Fruit fly (Drosophila melanogaster) whole organism, wandering third instar larva: Measurements from ENCODE around the gene Cdep.
A peak's percentile ranks its signal among the peaks of the same experiment; 100 is the strongest.

Experiments used
- CG32264 ChIP-seq: fragments of 200-800 bp; sonication (Bioruptor generic); optimal IDR thresholded peaks from 2 replicates; lab custom pipeline; 2016; ENCODE audit warnings: missing biosample characterization, missing genetic modification characterization
- CG9705 ChIP-seq: fragments of 200-800 bp; sonication (Bioruptor generic); optimal IDR thresholded peaks from 2 replicates; lab custom pipeline; 2018; ENCODE audit warnings: missing biosample characterization, mild to moderate bottlenecking, missing genetic modification characterization
- CrebA ChIP-seq: fragments of 200-800 bp; sonication (Bioruptor generic); optimal IDR thresholded peaks from 2 replicates; lab custom pipeline; 2016; ENCODE audit warnings: missing biosample characterization, mild to moderate bottlenecking, missing genetic modification characterization, borderline replicate concordance
- Dfd ChIP-seq: fragments of >200 bp; optimal IDR thresholded peaks from 2 replicates; lab custom pipeline; 2017; ENCODE audit warnings: missing biosample characterization, missing genetic modification characterization
- Dif ChIP-seq: fragments of 200-275, 200-300 bp; sonication (Bioruptor generic); optimal IDR thresholded peaks from 2 replicates; lab custom pipeline; 2018; ENCODE audit warnings: missing biosample characterization, missing genetic modification characterization; ENCODE audit not compliant: partially characterized antibody
- HLH106 ChIP-seq: fragments of 200-800 bp; optimal IDR thresholded peaks from 3 replicates; lab custom pipeline; 2019; ENCODE audit warnings: missing biosample characterization, mild to moderate bottlenecking, missing genetic modification characterization, moderate library complexity
- Hnf4 ChIP-seq: fragments of 200-800 bp; sonication (Bioruptor generic); optimal IDR thresholded peaks from 2 replicates; lab custom pipeline; 2016; ENCODE audit warnings: missing biosample characterization, mild to moderate bottlenecking, missing genetic modification characterization
- Hr78 ChIP-seq: fragments of >200 bp; optimal IDR thresholded peaks from 2 replicates; lab custom pipeline; 2017; ENCODE audit warnings: missing biosample characterization, missing genetic modification characterization
- Jra ChIP-seq: sonication (Bioruptor generic); optimal IDR thresholded peaks from 2 replicates; lab custom pipeline; 2016; ENCODE audit warnings: missing biosample characterization, missing genetic modification characterization
- Mio ChIP-seq: sonication (Bioruptor generic); optimal IDR thresholded peaks from 2 replicates; lab custom pipeline; 2016; ENCODE audit warnings: missing biosample characterization, missing genetic modification characterization
- Myc ChIP-seq: fragments of >200 bp; optimal IDR thresholded peaks from 2 replicates; lab custom pipeline; 2017
- OdsH ChIP-seq: fragments of 200-800 bp; sonication (Bioruptor generic); optimal IDR thresholded peaks from 2 replicates; lab custom pipeline; 2016; ENCODE audit warnings: missing biosample characterization, mild to moderate bottlenecking, missing genetic modification characterization
- Rel ChIP-seq, 2 experiments: fragments of 200-800 bp; sonication (Bioruptor generic) in 1 of 2; optimal IDR thresholded peaks; 2 replicates in 1 of 2; 3 replicates in 1 of 2; lab custom pipeline; 2016 to 2019; ENCODE audit warnings: mild to moderate bottlenecking in 2 of 2, missing biosample characterization in 2 of 2, missing genetic modification characterization in 2 of 2, moderate library complexity in 1 of 2
- Sp1 ChIP-seq: fragments of 200-800 bp; sonication (Bioruptor generic); optimal IDR thresholded peaks from 3 replicates; lab custom pipeline; 2019; ENCODE audit warnings: missing biosample characterization, mild to moderate bottlenecking, missing genetic modification characterization, moderate library complexity
- br ChIP-seq: fragments of 200-800 bp; sonication (Bioruptor generic); optimal IDR thresholded peaks from 2 replicates; lab custom pipeline; 2016; ENCODE audit warnings: missing biosample characterization, missing genetic modification characterization
- brk ChIP-seq: fragments of 200-800 bp; sonication (Bioruptor generic); optimal IDR thresholded peaks from 2 replicates; lab custom pipeline; 2016; ENCODE audit warnings: missing biosample characterization, mild to moderate bottlenecking, missing genetic modification characterization
- dl ChIP-seq, 2 experiments: fragments of 175-275, 200-275 bp in 1 of 2; fragments of 200-275 bp in 1 of 2; sonication (Bioruptor generic); optimal IDR thresholded peaks; lab custom pipeline; 2018; ENCODE audit warnings: mild to moderate bottlenecking in 2 of 2, missing biosample characterization in 2 of 2, missing genetic modification characterization in 2 of 2, moderate library complexity in 2 of 2; ENCODE audit not compliant: partially characterized antibody in 2 of 2, insufficient read depth in 1 of 2
- dmrt93B ChIP-seq: fragments of 200-800 bp; sonication (Bioruptor generic); optimal IDR thresholded peaks from 2 replicates; lab custom pipeline; 2018; ENCODE audit warnings: missing biosample characterization, mild to moderate bottlenecking, missing genetic modification characterization
- foxo ChIP-seq, 2 experiments: fragments of 200-800 bp; sonication (Bioruptor generic); optimal IDR thresholded peaks; 2 replicates in 1 of 2; 3 replicates in 1 of 2; lab custom pipeline; 2016 to 2017; ENCODE audit warnings: missing biosample characterization in 2 of 2, missing genetic modification characterization in 2 of 2
- fru ChIP-seq: fragments of 200-800 bp; sonication (Bioruptor generic); optimal IDR thresholded peaks from 3 replicates; lab custom pipeline; 2016; ENCODE audit warnings: missing biosample characterization, mild to moderate bottlenecking, missing genetic modification characterization
- h ChIP-seq: fragments of 200-800 bp; sonication (Bioruptor generic); optimal IDR thresholded peaks from 3 replicates; lab custom pipeline; 2016; ENCODE audit warnings: missing biosample characterization, mild to moderate bottlenecking, missing genetic modification characterization
- jim ChIP-seq: fragments of 175-275, 200-325 bp; sonication (Bioruptor generic); optimal IDR thresholded peaks from 2 replicates; lab custom pipeline; 2016; ENCODE audit warnings: missing biosample characterization, mild to moderate bottlenecking, missing genetic modification characterization
- pan ChIP-seq: fragments of >200 bp; optimal IDR thresholded peaks from 2 replicates; lab custom pipeline; 2017
- psq ChIP-seq: fragments of 200-800 bp; sonication (Bioruptor generic); optimal IDR thresholded peaks from 3 replicates; lab custom pipeline; 2017; ENCODE audit warnings: missing biosample characterization, mild to moderate bottlenecking, missing genetic modification characterization, moderate library complexity
- rgr ChIP-seq: fragments of 200-800 bp; sonication (Bioruptor generic); optimal IDR thresholded peaks from 3 replicates; lab custom pipeline; 2016; ENCODE audit warnings: missing biosample characterization, mild to moderate bottlenecking, missing genetic modification characterization
- sage ChIP-seq: fragments of 200-800 bp; sonication (Bioruptor generic); optimal IDR thresholded peaks from 2 replicates; lab custom pipeline; 2016; ENCODE audit warnings: missing biosample characterization, mild to moderate bottlenecking, missing genetic modification characterization
- sv ChIP-seq: fragments of 200-800 bp; sonication (Bioruptor generic); optimal IDR thresholded peaks from 3 replicates; lab custom pipeline; 2016; ENCODE audit warnings: missing biosample characterization, missing genetic modification characterization
- tai ChIP-seq: sonication (Bioruptor generic); optimal IDR thresholded peaks from 2 replicates; lab custom pipeline; 2016; ENCODE audit warnings: missing biosample characterization, missing genetic modification characterization
- woc ChIP-seq: sonication (Bioruptor generic); optimal IDR thresholded peaks from 2 replicates; lab custom pipeline; 2016; ENCODE audit warnings: missing biosample characterization, mild to moderate bottlenecking, missing genetic modification characterization

Cdep gene

DNA sequence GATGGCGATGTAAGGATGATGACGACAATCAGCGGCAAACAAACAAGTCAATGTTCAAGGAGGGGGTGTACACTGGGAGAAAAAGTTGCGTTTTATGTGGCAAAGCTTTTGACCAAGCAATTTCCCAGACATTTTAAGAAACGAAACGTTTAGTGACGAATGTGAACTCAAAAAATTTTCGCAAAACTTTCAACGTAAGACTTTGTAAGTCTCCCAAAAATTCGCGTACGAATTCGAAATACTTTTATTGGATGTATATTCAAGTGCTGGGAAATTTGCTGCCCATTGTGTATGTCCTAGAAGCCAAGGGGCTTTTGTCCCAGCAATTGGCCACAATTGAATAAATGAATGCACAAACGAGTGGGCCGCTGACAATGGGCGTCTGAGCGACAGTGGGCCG, 13.4 kb upstream of the Cdep start:
- TF ChIP-seq br (no peak), dl (GFP tag; optimal IDR thresholded peaks at IDR 0.05; lab: Kevin White, UChicago; ENCODE audit: insufficient read depth in 1 of 2, partially characterized antibody in 2 of 2) (no peak), HLH106 (tag; lab: Kevin White, UChicago) (no peak), CrebA (GFP tag; lab: Kevin White, UChicago) (no peak), fru (GFP tag; lab: Kevin White, UChicago) (no peak)

DNA sequence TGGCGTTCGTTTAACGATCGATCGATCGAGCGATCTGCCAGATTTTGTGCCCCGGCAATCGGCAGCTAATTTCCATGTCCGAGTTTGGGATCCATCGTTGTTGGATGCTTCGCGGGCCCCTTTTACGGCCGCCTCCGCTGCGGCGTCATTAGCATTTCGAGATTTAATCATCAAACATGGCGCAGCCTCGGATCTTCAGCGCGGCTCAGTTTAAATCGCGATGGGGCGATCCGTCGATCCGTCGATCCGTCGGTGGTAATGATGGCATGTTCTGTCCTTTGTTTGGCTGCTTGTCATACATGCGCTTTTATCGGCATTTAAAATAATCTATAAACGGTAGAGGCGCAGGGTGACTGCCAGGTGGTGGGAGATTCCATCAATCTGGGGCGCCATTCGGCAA, 9.9 kb upstream of the Cdep start:
- TF ChIP-seq dl (GFP tag; optimal IDR thresholded peaks at IDR 0.05; lab: Kevin White, UChicago; ENCODE audit: insufficient read depth in 1 of 2, partially characterized antibody in 2 of 2) (no peak), Hr78 (GFP tag; lab: Kevin White, UChicago) (no peak), Mio (no peak), Hnf4 (no peak), jim (GFP tag; lab: Kevin White, UChicago) (no peak), rgr (GFP tag; lab: Kevin White, UChicago) (no peak), sage (GFP tag; lab: Kevin White, UChicago) (no peak), CrebA (GFP tag; lab: Kevin White, UChicago) (no peak), foxo (GFP tag; optimal IDR thresholded peaks at IDR 0.05; lab: Kevin White, UChicago) (no peak), fru (GFP tag; lab: Kevin White, UChicago) (no peak), pan (lab: Kevin White, UChicago) (no peak)

DNA sequence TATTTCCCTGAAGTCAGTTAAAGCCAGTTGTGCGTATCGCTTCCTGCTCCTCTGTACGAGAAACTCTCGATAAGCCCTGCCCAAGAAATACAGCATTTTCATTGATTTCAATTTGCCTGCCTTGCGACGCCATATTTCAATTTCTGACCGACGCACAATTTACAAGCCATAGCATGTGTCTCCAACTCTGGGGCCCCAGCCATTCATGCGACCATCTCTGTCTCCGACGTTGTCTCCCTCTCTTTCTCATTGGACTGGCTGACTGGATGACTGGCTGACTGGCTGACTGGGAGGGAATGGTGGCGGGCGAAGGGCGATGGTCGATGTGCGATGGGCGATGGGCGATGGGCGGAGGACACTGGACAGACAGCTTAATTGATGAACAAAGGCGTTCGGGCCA, 9.2 kb upstream of the Cdep start:
- TF ChIP-seq foxo (GFP tag; optimal IDR thresholded peaks at IDR 0.05; lab: Kevin White, UChicago) (no peak), h (GFP tag; lab: Kevin White, UChicago) (no peak), CG32264 (no peak), Myc (lab: Kevin White, UChicago) (no peak), tai (GFP tag; lab: Kevin White, UChicago) (no peak), CG9705 (GFP tag; lab: Kevin White, UChicago) (no peak), br (no peak), dmrt93B (GFP tag; lab: Kevin White, UChicago) (no peak), Jra (no peak), psq (GFP tag; lab: Kevin White, UChicago) (no peak), Dfd (no peak), dl (GFP tag; optimal IDR thresholded peaks at IDR 0.05; lab: Kevin White, UChicago; ENCODE audit: insufficient read depth in 1 of 2, partially characterized antibody in 2 of 2) (no peak), Mio (no peak), fru (GFP tag; lab: Kevin White, UChicago) (no peak), Hr78 (GFP tag; lab: Kevin White, UChicago) (no peak), Hnf4 (no peak)

DNA sequence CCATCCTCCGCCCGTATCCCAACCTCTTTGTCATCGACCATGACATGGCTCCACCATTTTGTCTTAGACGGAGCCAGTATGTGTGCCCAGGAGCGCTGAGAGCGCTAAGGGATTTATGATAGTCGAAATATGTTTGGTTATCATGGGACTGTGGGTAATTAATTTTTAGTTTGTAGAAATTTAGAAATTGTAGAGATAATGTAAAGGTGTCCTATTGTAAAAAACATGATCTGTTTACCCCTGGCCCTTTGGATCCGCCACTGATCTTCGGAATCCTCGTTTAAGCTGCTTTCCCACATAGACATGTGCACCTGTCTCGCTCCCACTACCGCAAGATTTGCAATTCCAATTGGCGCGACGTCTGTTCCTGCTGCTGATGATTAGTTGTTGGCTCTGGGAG, 8.6 kb upstream of the Cdep start:
- TF ChIP-seq rgr (GFP tag; lab: Kevin White, UChicago) (no peak), HLH106 (tag; lab: Kevin White, UChicago) (peak; percentile 0), Dif (GFP tag; lab: Kevin White, UChicago) (no peak), fru (GFP tag; lab: Kevin White, UChicago) (peak; percentile 6), dl (GFP tag; optimal IDR thresholded peaks at IDR 0.05; lab: Kevin White, UChicago; ENCODE audit: insufficient read depth in 1 of 2, partially characterized antibody in 2 of 2) (no peak)

DNA sequence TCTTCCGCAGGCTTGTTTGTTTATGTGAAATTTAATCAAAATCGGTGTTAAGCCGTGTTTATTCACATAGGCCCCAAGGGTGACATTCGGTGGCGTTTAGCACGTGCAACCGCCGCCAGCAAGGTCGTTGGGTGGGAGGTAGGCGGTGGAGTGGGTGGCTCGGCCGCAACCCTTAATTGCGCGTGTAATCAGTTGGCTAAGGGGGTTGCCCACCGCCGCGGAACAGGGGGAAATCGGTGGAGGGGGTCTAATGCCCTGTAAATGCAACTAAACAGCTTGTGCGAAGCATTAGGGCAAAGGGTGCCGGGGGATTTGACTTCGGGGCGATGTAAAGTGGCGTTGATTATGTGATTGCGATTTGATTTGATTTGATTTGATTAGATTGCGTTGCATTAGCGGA, 6.8 kb upstream of the Cdep start:
- no peak for TF ChIP-seq Hnf4
- no peak for TF ChIP-seq Myc (lab: Kevin White, UChicago)
- no peak for TF ChIP-seq Jra
- no peak for TF ChIP-seq sage (GFP tag; lab: Kevin White, UChicago)
- TF ChIP-seq psq (GFP tag; lab: Kevin White, UChicago), result no peak
- TF ChIP-seq Sp1 (GFP tag; lab: Kevin White, UChicago), result no peak
- no peak for TF ChIP-seq Hr78 (GFP tag; lab: Kevin White, UChicago)
- no peak for TF ChIP-seq Mio
- no peak for TF ChIP-seq brk
- no peak for TF ChIP-seq tai (GFP tag; lab: Kevin White, UChicago)
- no peak for TF ChIP-seq woc (GFP tag; lab: Kevin White, UChicago)
- no peak for TF ChIP-seq OdsH (GFP tag; lab: Kevin White, UChicago)
- no peak for TF ChIP-seq fru (GFP tag; lab: Kevin White, UChicago)
- no peak for TF ChIP-seq br
- TF ChIP-seq Rel (GFP tag; optimal IDR thresholded peaks at IDR 0.05; lab: Kevin White, UChicago), result no peak
- no peak for TF ChIP-seq Rel (tag; optimal IDR thresholded peaks at IDR 0.05; lab: Kevin White, UChicago)
- TF ChIP-seq dl (GFP tag; optimal IDR thresholded peaks at IDR 0.05; lab: Kevin White, UChicago; ENCODE audit: insufficient read depth in 1 of 2, partially characterized antibody in 2 of 2), result no peak
- TF ChIP-seq sv, result no peak
- TF ChIP-seq HLH106 (tag; lab: Kevin White, UChicago), result no peak
